Worm (Caenorhabditis elegans) whole organism, early embryonic: Measurements from ENCODE around the gene klf-3.

ENCODE experiments used
- B0310.2 ChIP-seq: sonication (generic microtip); optimal IDR thresholded peaks from 2 replicates; lab custom pipeline; 2016; ENCODE audit warnings: mild to moderate bottlenecking, missing genetic modification characterization, missing compliant biosample characterization
- F13C5.2 ChIP-seq: sonication (generic microtip); optimal IDR thresholded peaks from 2 replicates; lab custom pipeline; 2017; ENCODE audit warnings: mild to moderate bottlenecking, missing genetic modification characterization, inconsistent platforms, missing compliant biosample characterization
- aly-1 ChIP-seq: sonication (generic microtip); optimal IDR thresholded peaks from 2 replicates; lab custom pipeline; 2016; ENCODE audit warnings: missing genetic modification characterization, missing compliant biosample characterization
- ama-1 ChIP-seq: fragments of 150-350 bp; optimal IDR thresholded peaks from 2 replicates; lab custom pipeline; 2014
- ceh-13 ChIP-seq: fragments of 200-800 bp; sonication (Bioruptor generic); optimal IDR thresholded peaks from 2 replicates; lab custom pipeline; 2018; ENCODE audit warnings: mild to moderate bottlenecking, missing genetic modification characterization, missing compliant biosample characterization
- ceh-36 ChIP-seq: sonication (generic microtip); optimal IDR thresholded peaks from 2 replicates; lab custom pipeline; 2016; ENCODE audit warnings: missing genetic modification characterization, inconsistent platforms, missing compliant biosample characterization
- ets-7 ChIP-seq: sonication (generic microtip); optimal IDR thresholded peaks from 2 replicates; lab custom pipeline; 2016; ENCODE audit warnings: missing genotype, missing genetic modification characterization, missing compliant biosample characterization
- flt-1 ChIP-seq: fragments of 200-800 bp; sonication (Bioruptor generic); IDR thresholded peaks from 2 replicates; pipeline ENCODE4 v1.3.6; 2022; ENCODE audit warnings: missing genetic modification characterization, missing compliant biosample characterization
- hmbx-1 ChIP-seq: sonication (generic microtip); optimal IDR thresholded peaks from 2 replicates; lab custom pipeline; 2016; ENCODE audit warnings: mild to moderate bottlenecking, missing genetic modification characterization, missing compliant biosample characterization
- hmg-4 ChIP-seq: fragments of 200-800 bp; sonication (Bioruptor generic); optimal IDR thresholded peaks from 2 replicates; lab custom pipeline; 2018; ENCODE audit warnings: mild to moderate bottlenecking, missing genetic modification characterization, missing compliant biosample characterization
- hnd-1 ChIP-seq: sonication (generic microtip); optimal IDR thresholded peaks from 2 replicates; lab custom pipeline; 2016; ENCODE audit warnings: missing genetic modification characterization, missing compliant biosample characterization
- pes-1 ChIP-seq: fragments of 200-800 bp; sonication (Bioruptor generic); IDR thresholded peaks from 2 replicates; pipeline ENCODE4 v1.3.6; 2022; ENCODE audit warnings: missing genetic modification reagents, missing genetic modification characterization, missing compliant biosample characterization
- scrt-1 ChIP-seq: fragments of 200-800 bp; sonication (Bioruptor generic); IDR thresholded peaks from 2 replicates; pipeline ENCODE4 v1.3.6; 2022; ENCODE audit warnings: missing genetic modification characterization, missing compliant biosample characterization
- sea-1 ChIP-seq: fragments of 200-800 bp; sonication (Bioruptor generic); conservative IDR thresholded peaks from 2 replicates; pipeline ENCODE4 v1.3.6; 2022; ENCODE audit warnings: missing genetic modification characterization, missing compliant biosample characterization
- tbx-11 ChIP-seq: fragments of 200-800 bp; sonication (Bioruptor generic); IDR thresholded peaks from 2 replicates; pipeline ENCODE4 v1.3.6; 2022; ENCODE audit warnings: missing genetic modification characterization, missing compliant biosample characterization
- tbx-37 ChIP-seq: fragments of 200-800 bp; sonication (Bioruptor generic); conservative IDR thresholded peaks from 2 replicates; pipeline ENCODE4 v1.3.6; 2022; ENCODE audit warnings: missing genetic modification reagents, missing genetic modification characterization, missing compliant biosample characterization
- tra-4 ChIP-seq: sonication (generic microtip); optimal IDR thresholded peaks from 2 replicates; lab custom pipeline; 2017; ENCODE audit warnings: missing genetic modification characterization, missing compliant biosample characterization

klf-3 gene

ce11 chrII:6668496-6668895 is 51.8 kb downstream of the klf-3 start:
- TF ChIP-seq hnd-1 (tag; lab: Kevin White, UChicago) (no peak), aly-1 (tag; lab: Kevin White, UChicago) (no peak), ceh-13 (GFP tag; lab: Kevin White, UChicago) (no peak), scrt-1 (no peak), tbx-37 (GFP tag; lab: Robert Waterston, UW) (no peak), ama-1 (lab: Kevin White, UChicago) (no peak), tra-4 (tag; lab: Kevin White, UChicago) (no peak), flt-1 (GFP tag; lab: Robert Waterston, UW) (no peak), ets-7 (tag; lab: Kevin White, UChicago) (no peak), pes-1 (GFP tag; lab: Robert Waterston, UW) (no peak), hmg-4 (GFP tag; lab: Kevin White, UChicago) (no peak), tbx-11 (GFP tag; lab: Robert Waterston, UW) (no peak), B0310.2 (tag; lab: Kevin White, UChicago) (no peak), sea-1 (GFP tag; lab: Robert Waterston, UW) (no peak), ceh-36 (tag; lab: Kevin White, UChicago) (no peak), F13C5.2 (tag; lab: Kevin White, UChicago) (no peak), hmbx-1 (tag; lab: Kevin White, UChicago) (no peak)
